Fruit fly (Drosophila melanogaster): ENCODE measurements around the gene CG14147.

CG14147 gene

dm6 chr3L:11020058-11020457, 47.6 kb downstream of the CG14147 start:
- TF ChIP-seq CG31627 (GFP tag; optimal IDR thresholded peaks at IDR 0.05) (no peak), spab (GFP tag; optimal IDR thresholded peaks at IDR 0.05) (no peak), Met (GFP tag; optimal IDR thresholded peaks at IDR 0.05) (no peak)

DNA sequence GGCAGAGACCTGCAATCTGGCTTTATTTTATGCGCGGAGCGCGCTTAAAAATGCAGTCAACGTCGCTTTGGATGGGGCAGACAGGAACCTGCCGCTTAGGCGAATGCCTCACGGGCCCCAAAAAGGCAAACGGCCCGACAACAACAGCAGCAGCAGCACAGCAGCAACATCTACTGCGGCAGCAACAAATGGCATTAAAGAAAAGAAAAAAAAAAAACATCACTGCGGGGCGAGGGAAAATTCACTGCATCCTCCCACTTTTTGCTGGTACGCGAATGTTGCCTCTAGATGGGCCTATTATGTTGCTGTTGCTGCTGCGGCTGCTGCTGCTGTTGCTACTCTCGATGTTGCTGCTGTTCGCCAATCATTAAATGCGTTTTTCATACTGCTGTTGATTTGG, 49.5 kb downstream of the CG14147 start:
- TF ChIP-seq CG34406 (GFP tag; optimal IDR thresholded peaks at IDR 0.05): no peak
- TF ChIP-seq svp (GFP tag): peak; percentile 28
- no peak for TF ChIP-seq Hr38 (GFP tag; optimal IDR thresholded peaks at IDR 0.05)
- TF ChIP-seq CG31627 (GFP tag; optimal IDR thresholded peaks at IDR 0.05): no peak
- peak in 1 of 2 experiments; percentile 34 for TF ChIP-seq ss (GFP tag; optimal IDR thresholded peaks at IDR 0.05)
- TF ChIP-seq CG6276 (GFP tag; optimal IDR thresholded peaks at IDR 0.05): no peak
- peak; percentile 39 for TF ChIP-seq dsx (GFP tag; optimal IDR thresholded peaks at IDR 0.05; ENCODE audit: poor library complexity, severe bottlenecking)
- TF ChIP-seq CG6808 (GFP tag; optimal IDR thresholded peaks at IDR 0.05): peak; percentile 32
- no peak for TF ChIP-seq CG10631 (GFP tag; optimal IDR thresholded peaks at IDR 0.05)
- no peak for TF ChIP-seq CG6163 (GFP tag; IDR thresholded peaks at IDR 0.05)
- no peak for TF ChIP-seq CG8119 (GFP tag; IDR thresholded peaks at IDR 0.05)
- TF ChIP-seq acj6 (GFP tag; optimal IDR thresholded peaks at IDR 0.05): no peak
- TF ChIP-seq CG8319 (GFP tag; optimal IDR thresholded peaks at IDR 0.05): no peak
- TF ChIP-seq CG3032 (tag; optimal IDR thresholded peaks at IDR 0.05): no peak
- no peak for TF ChIP-seq Eip78C (GFP tag)
- no peak for TF ChIP-seq pdm3 (GFP tag; optimal IDR thresholded peaks at IDR 0.05)
- TF ChIP-seq fd85E (GFP tag; optimal IDR thresholded peaks at IDR 0.05): no peak
- TF ChIP-seq eg (GFP tag; IDR thresholded peaks at IDR 0.05): 0 out of 3 replicates have a peak, but pooled peaks have one; percentile 3
- TF ChIP-seq vri (GFP tag; optimal IDR thresholded peaks at IDR 0.05): no peak
- no peak for TF ChIP-seq CG11902 (GFP tag; optimal IDR thresholded peaks at IDR 0.05)
- TF ChIP-seq Smox (GFP tag; optimal IDR thresholded peaks at IDR 0.05): no peak
- TF ChIP-seq dac (GFP tag; optimal IDR thresholded peaks at IDR 0.05): no peak
- TF ChIP-seq CG1621 (tag; optimal IDR thresholded peaks at IDR 0.05): no peak
- no peak for TF ChIP-seq CG9139 (GFP tag; optimal IDR thresholded peaks at IDR 0.05)
- no peak for TF ChIP-seq Ets96B (tag; optimal IDR thresholded peaks at IDR 0.05)
- TF ChIP-seq Eip75B (GFP tag; optimal IDR thresholded peaks at IDR 0.05): no peak
- TF ChIP-seq Met (GFP tag; optimal IDR thresholded peaks at IDR 0.05): no peak
- TF ChIP-seq Sox14 (GFP tag; optimal IDR thresholded peaks at IDR 0.05): no peak
- TF ChIP-seq CG6854 (GFP tag; optimal IDR thresholded peaks at IDR 0.05): peak; percentile 30
- TF ChIP-seq spab (GFP tag; optimal IDR thresholded peaks at IDR 0.05): no peak
- TF ChIP-seq Ets21C (GFP tag; optimal IDR thresholded peaks at IDR 0.05): no peak

All from whole organism, prepupa.